ENCODE assay signal across 1 fruit fly cellular context in genomic region chr3R:9344186-9344790, dm6.
TF ChIP-seq lines count a peak whose summit lies in the region.

No protein-coding gene starts in this region.

TF ChIP-seq in whole organism, embryonic, 481 proteins besides CTCF, POLR2A, EP300 and RAD21 (continued from another document):
- TF ChIP-seq CG5953 (GFP tag; IDR thresholded peaks at IDR 0.05; lab: Robert Waterston, UW) (no peak), CG10565 (GFP tag; optimal IDR thresholded peaks at IDR 0.05; lab: Kevin White, UChicago) (no peak), sob (GFP tag; IDR thresholded peaks at IDR 0.05; lab: Robert Waterston, UW) (peak; percentile 9; the same call in 1 of the 2 replicates), Hr3 (GFP tag; optimal IDR thresholded peaks at IDR 0.05; lab: Kevin White, UChicago) (peak; percentile 36), Hr78 (GFP tag; optimal IDR thresholded peaks at IDR 0.05; lab: Kevin White, UChicago) (peak in 1 of 2 experiments; percentile 55), crol (GFP tag; IDR thresholded peaks at IDR 0.05; lab: Robert Waterston, UW) (peak; percentile 72; the same call in 1 of the 2 replicates), Hand (GFP tag; optimal IDR thresholded peaks at IDR 0.05; lab: Kevin White, UChicago) (peak; percentile 26), schlank (tag; optimal IDR thresholded peaks at IDR 0.05; lab: Kevin White, UChicago) (peak; percentile 7), CG13894 (tag; optimal IDR thresholded peaks at IDR 0.05; lab: Kevin White, UChicago) (peak; percentile 35), CG6791 (GFP tag; IDR thresholded peaks at IDR 0.05; lab: Robert Waterston, UW; ENCODE audit: partially characterized antibody) (no peak), chinmo (GFP tag; IDR thresholded peaks at IDR 0.05; lab: Robert Waterston, UW; ENCODE audit: partially characterized antibody) (peak; percentile 52; the same call in 1 of the 4 replicates), CG32772 (GFP tag; IDR thresholded peaks at IDR 0.05; lab: Robert Waterston, UW) (no peak), Sox100B (GFP tag; optimal IDR thresholded peaks at IDR 0.05; lab: Kevin White, UChicago) (no peak), eve (GFP tag; optimal IDR thresholded peaks at IDR 0.05; lab: Kevin White, UChicago) (peak in 1 of 2 experiments; percentile 71), bigmax (GFP tag; optimal IDR thresholded peaks at IDR 0.05; lab: Kevin White, UChicago) (peak; percentile 8), CG17186 (GFP tag; optimal IDR thresholded peaks at IDR 0.05; lab: Kevin White, UChicago) (no peak), CG2199 (GFP tag; IDR thresholded peaks at IDR 0.05; lab: Robert Waterston, UW) (peak; percentile 88), emc (GFP tag; optimal IDR thresholded peaks at IDR 0.05; lab: Kevin White, UChicago) (no peak), abd-A (tag; optimal IDR thresholded peaks at IDR 0.05; lab: Kevin White, UChicago) (peak; percentile 79), Bgb (GFP tag; IDR thresholded peaks at IDR 0.05; lab: Robert Waterston, UW; ENCODE audit: partially characterized antibody) (no peak)
